Worm (Caenorhabditis elegans): ENCODE data around the gene C28G1.2.

ce11 chrX:8860958-8861357 is 25.1 kb downstream of the C28G1.2 start, which contains the start of gene C06E2.9:
- no peak for TF ChIP-seq sptf-1 (tag; optimal IDR thresholded peaks at IDR 0.05)
- TF ChIP-seq elt-3 (tag; optimal IDR thresholded peaks at IDR 0.05), result no peak
- TF ChIP-seq ztf-11 (tag; optimal IDR thresholded peaks at IDR 0.05), result no peak
